Worm (Caenorhabditis elegans): Measurements from ENCODE around the gene W06G6.20.

W06G6.20 gene

DNA sequence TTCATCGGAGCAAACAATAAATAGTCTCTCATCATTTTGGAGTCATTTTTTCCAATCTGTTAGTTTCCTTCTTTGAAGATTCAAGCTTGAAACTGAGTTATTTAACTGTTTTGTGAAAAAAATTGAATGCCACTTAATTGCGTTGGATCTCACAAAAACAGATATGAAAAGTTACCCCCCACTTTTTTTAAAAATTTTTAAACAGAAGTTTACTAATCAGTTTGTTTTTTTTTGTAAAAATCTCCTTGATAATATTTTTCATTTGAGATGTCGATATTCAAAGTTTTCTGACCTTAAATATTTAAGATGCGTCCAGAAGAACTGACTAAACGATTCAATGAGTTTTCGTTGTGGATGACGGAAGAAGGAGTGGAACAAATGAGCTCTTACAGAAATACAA, 41.9 kb downstream of the W06G6.20 start, which contains the start of gene Y32B12C.1:
TSS of gene Y32B12C.1 (plus strand) at position 301 of the 400 bp plus-strand sequence.
- no peak for TF ChIP-seq nhr-11 (tag; optimal IDR thresholded peaks at IDR 0.05)

DNA sequence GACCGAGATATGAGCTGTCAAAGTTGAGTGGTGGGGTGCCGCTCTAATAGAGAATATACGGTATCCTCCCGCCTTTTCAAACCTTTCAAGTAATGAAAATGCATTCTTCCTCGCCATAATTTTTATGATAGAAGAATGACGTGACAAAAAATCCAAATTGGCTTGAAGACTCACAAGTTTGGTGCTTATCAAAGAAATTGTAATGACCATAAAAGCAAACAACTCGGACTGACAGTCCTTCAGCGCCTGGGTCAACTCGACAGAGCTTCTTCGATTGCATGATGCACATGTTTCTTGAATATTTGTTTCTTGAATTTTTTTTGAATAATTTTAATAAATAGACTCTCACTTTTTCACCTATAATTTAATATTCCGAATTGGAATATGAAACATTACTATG, 42.7 kb downstream of the W06G6.20 start:
- TF ChIP-seq npax-4 (tag; optimal IDR thresholded peaks at IDR 0.05) = no peak
- no peak for TF ChIP-seq pqm-1 (tag; optimal IDR thresholded peaks at IDR 0.05)
- no peak for TF ChIP-seq eyg-1 (tag; optimal IDR thresholded peaks at IDR 0.05)
- TF ChIP-seq lim-6 (tag; optimal IDR thresholded peaks at IDR 0.05) = no peak
- no peak for TF ChIP-seq mec-3 (tag; optimal IDR thresholded peaks at IDR 0.05; ENCODE audit: borderline replicate concordance)
- no peak for TF ChIP-seq K02D7.2 (tag; optimal IDR thresholded peaks at IDR 0.05)
- no peak for TF ChIP-seq elt-4 (tag; optimal IDR thresholded peaks at IDR 0.05)
- no peak for TF ChIP-seq tbx-7 (tag; optimal IDR thresholded peaks at IDR 0.05)
- no peak for TF ChIP-seq ceh-24 (tag; optimal IDR thresholded peaks at IDR 0.05)

ce11 chrV:16604301-16604700, 43.9 kb downstream of the W06G6.20 start:
- TF ChIP-seq tbx-7 (tag; optimal IDR thresholded peaks at IDR 0.05) (no peak), F13H6.1 (tag; optimal IDR thresholded peaks at IDR 0.05) (no peak)

- no peak for TF ChIP-seq ama-1 (optimal IDR thresholded peaks at IDR 0.05)
- no peak for TF ChIP-seq fkh-6 (tag; optimal IDR thresholded peaks at IDR 0.05)
- TF ChIP-seq ceh-31 (tag; optimal IDR thresholded peaks at IDR 0.05) = no peak
- no peak for TF ChIP-seq ets-4 (tag; optimal IDR thresholded peaks at IDR 0.05)
- no peak for TF ChIP-seq ceh-14 (tag; optimal IDR thresholded peaks at IDR 0.05)
- no peak for TF ChIP-seq pat-9 (tag; optimal IDR thresholded peaks at IDR 0.05)
- TF ChIP-seq ref-2 (tag; optimal IDR thresholded peaks at IDR 0.05) = no peak
- no peak for TF ChIP-seq unc-42 (tag; optimal IDR thresholded peaks at IDR 0.05)
- no peak for TF ChIP-seq dve-1 (tag; optimal IDR thresholded peaks at IDR 0.05)
- no peak for TF ChIP-seq unc-3 (GFP tag; conservative IDR thresholded peaks at IDR 0.05)
- no peak for TF ChIP-seq unc-3 (tag; optimal IDR thresholded peaks at IDR 0.05)
- TF ChIP-seq elt-4 (tag; optimal IDR thresholded peaks at IDR 0.05) = no peak
- no peak for TF ChIP-seq hlh-15 (tag; optimal IDR thresholded peaks at IDR 0.05)
- no peak for TF ChIP-seq nhr-232 (tag; optimal IDR thresholded peaks at IDR 0.05)
- no peak for TF ChIP-seq elt-2 (tag; optimal IDR thresholded peaks at IDR 0.05)
- no peak for TF ChIP-seq hlh-6 (tag; optimal IDR thresholded peaks at IDR 0.05)
- TF ChIP-seq unc-86 (tag; optimal IDR thresholded peaks at IDR 0.05) = no peak
- no peak for TF ChIP-seq sox-2 (GFP tag; IDR thresholded peaks at IDR 0.05)
- no peak for TF ChIP-seq pax-1 (tag; optimal IDR thresholded peaks at IDR 0.05)
- TF ChIP-seq tbx-7 (tag; optimal IDR thresholded peaks at IDR 0.05) = no peak
Observed at ce11 chrV:16603102-16603501, 45.1 kb downstream of the W06G6.20 start, which contains the start of gene T03E6.8. Gene T03E6.8, minus strand, starts transcription at chrV:16603202.

DNA sequence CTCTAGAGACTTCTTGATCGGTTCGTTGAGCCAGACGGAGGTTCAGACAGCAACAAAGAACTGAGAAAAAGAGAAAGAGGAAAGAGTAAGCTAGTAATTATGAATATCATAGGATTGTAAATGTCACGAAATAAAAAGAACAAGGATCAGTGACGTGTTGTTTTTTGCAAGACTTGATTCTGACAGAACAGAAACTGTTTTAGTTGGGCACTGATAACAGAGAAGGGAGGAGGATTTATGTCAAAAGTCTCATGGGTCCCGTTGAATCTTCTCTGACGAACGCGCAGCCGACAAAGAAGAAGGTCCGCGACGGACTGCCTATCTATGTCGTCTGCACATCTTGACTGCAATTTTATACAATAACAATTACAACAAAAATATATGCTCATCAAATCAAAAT, 47.5 kb downstream of the W06G6.20 start, which contains the start of gene T03E6.9:
TSS of gene T03E6.9 (minus strand) at position 101 of the 400 bp plus-strand sequence.
- TF ChIP-seq hlh-30 (tag; optimal IDR thresholded peaks at IDR 0.05; ENCODE audit: insufficient read depth) (no peak), npax-4 (tag; optimal IDR thresholded peaks at IDR 0.05) (no peak), ceh-6 (GFP tag; optimal IDR thresholded peaks at IDR 0.05) (no peak), fkh-10 (GFP tag; optimal IDR thresholded peaks at IDR 0.05) (no peak), nfya-1 (tag; optimal IDR thresholded peaks at IDR 0.05) (no peak)

DNA sequence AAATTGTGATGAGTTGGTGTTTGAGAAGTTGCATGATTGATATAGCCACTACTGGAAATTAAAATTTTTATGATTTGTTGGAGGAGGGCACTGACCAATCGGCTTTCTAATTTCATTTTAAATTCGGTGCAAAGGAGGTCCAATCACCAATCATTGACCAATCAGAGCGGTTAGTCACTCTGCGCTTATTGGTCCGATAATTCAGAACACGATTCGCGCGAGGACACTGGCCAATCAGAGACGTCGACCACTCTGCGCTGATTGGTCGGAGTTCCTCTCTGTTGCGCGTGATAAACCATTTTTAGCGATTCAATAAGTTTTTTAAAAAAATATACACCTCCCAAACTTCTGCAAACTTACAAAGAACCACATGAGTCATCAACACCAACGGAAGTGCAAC, 48.3 kb downstream of the W06G6.20 start:
- TF ChIP-seq sox-4 (tag; optimal IDR thresholded peaks at IDR 0.05) = no peak
- no peak for TF ChIP-seq pat-9 (tag; optimal IDR thresholded peaks at IDR 0.05)
- no peak for TF ChIP-seq lim-6 (tag; optimal IDR thresholded peaks at IDR 0.05)
- TF ChIP-seq C38D4.7 (GFP tag; optimal IDR thresholded peaks at IDR 0.05) = no peak
- peak; percentile 64 for TF ChIP-seq nfya-1 (tag; optimal IDR thresholded peaks at IDR 0.05)
- no peak for TF ChIP-seq ceh-9 (tag; optimal IDR thresholded peaks at IDR 0.05)
